Worm (Caenorhabditis elegans) whole organism, late embryonic: ENCODE measurements around the gene F36D4.5.

Source experiments
- madf-2 ChIP-seq: sonication (generic microtip); optimal IDR thresholded peaks from 2 replicates; lab custom pipeline; 2017; ENCODE audit warnings: missing genetic modification characterization, missing compliant biosample characterization
- npax-4 ChIP-seq: sonication (generic microtip); optimal IDR thresholded peaks from 2 replicates; lab custom pipeline; 2016; ENCODE audit warnings: missing genetic modification characterization, missing compliant biosample characterization
- ref-2 ChIP-seq: sonication (generic microtip); optimal IDR thresholded peaks from 2 replicates; lab custom pipeline; 2016; ENCODE audit warnings: missing genetic modification characterization, missing compliant biosample characterization

ce11 chrV:9444618-9445017, 19.0 kb upstream of the F36D4.5 start:
- no peak for TF ChIP-seq npax-4 (tag; lab: Kevin White, UChicago)
- TF ChIP-seq madf-2: no peak
- no peak for TF ChIP-seq ref-2 (tag; lab: Kevin White, UChicago)
